Worm (Caenorhabditis elegans): ENCODE measurements around the gene his-41.

Gene his-41

ce11 chrV:9570197-9570596, 24.9 kb downstream of the his-41 start, which contains the start of gene F25B3.5:
TSS of gene F25B3.5 (minus strand) at chrV:9570297.
- no peak for TF ChIP-seq lin-13 (tag; optimal IDR thresholded peaks at IDR 0.05)

ce11 chrV:9571056-9571455, 25.7 kb downstream of the his-41 start:
- TF ChIP-seq nhr-28 (tag; optimal IDR thresholded peaks at IDR 0.05) (no peak), ceh-83 (GFP tag; optimal IDR thresholded peaks at IDR 0.05) (no peak), cnd-1 (tag; optimal IDR thresholded peaks at IDR 0.05) (no peak), nhr-76 (tag; optimal IDR thresholded peaks at IDR 0.05) (no peak), blmp-1 (tag; optimal IDR thresholded peaks at IDR 0.05) (no peak), lsy-2 (tag; optimal IDR thresholded peaks at IDR 0.05) (no peak)

- no peak for TF ChIP-seq pha-4 (tag; optimal IDR thresholded peaks at IDR 0.05)
- TF ChIP-seq elt-1 (tag; optimal IDR thresholded peaks at IDR 0.05; ENCODE audit: borderline replicate concordance, insufficient read depth) = no peak
- no peak for TF ChIP-seq ceh-43 (GFP tag; optimal IDR thresholded peaks at IDR 0.05)
- no peak for TF ChIP-seq ces-1 (GFP tag; optimal IDR thresholded peaks at IDR 0.05)
- TF ChIP-seq hlh-1 (tag; optimal IDR thresholded peaks at IDR 0.05) = no peak
- TF ChIP-seq zip-8 (tag; optimal IDR thresholded peaks at IDR 0.05) = no peak
- no peak for TF ChIP-seq bed-3 (GFP tag; optimal IDR thresholded peaks at IDR 0.05)
- TF ChIP-seq lin-13 (tag; optimal IDR thresholded peaks at IDR 0.05) = no peak
- TF ChIP-seq ceh-83 (GFP tag; optimal IDR thresholded peaks at IDR 0.05) = no peak
- TF ChIP-seq mab-5 (tag; optimal IDR thresholded peaks at IDR 0.05) = no peak
These were observed 26.3 kb downstream of the his-41 start for ce11 chrV:9571673-9572072.

- TF ChIP-seq flh-1 (GFP tag; optimal IDR thresholded peaks at IDR 0.05) (no peak), lin-32 (GFP tag; optimal IDR thresholded peaks at IDR 0.05) (no peak), cnd-1 (tag; optimal IDR thresholded peaks at IDR 0.05) (no peak), mab-5 (tag; optimal IDR thresholded peaks at IDR 0.05) (no peak), hlh-1 (tag; optimal IDR thresholded peaks at IDR 0.05) (no peak), lin-13 (tag; optimal IDR thresholded peaks at IDR 0.05) (no peak), ceh-83 (GFP tag; optimal IDR thresholded peaks at IDR 0.05) (no peak), snpc-4 (tag; optimal IDR thresholded peaks at IDR 0.05) (no peak), M03D4.4 (tag; optimal IDR thresholded peaks at IDR 0.05) (no peak), zip-8 (tag; optimal IDR thresholded peaks at IDR 0.05) (no peak), unc-39 (tag; optimal IDR thresholded peaks at IDR 0.05) (no peak), sem-2 (GFP tag; optimal IDR thresholded peaks at IDR 0.05) (no peak), unc-62 (GFP tag; optimal IDR thresholded peaks at IDR 0.05) (no peak), tbx-8 (GFP tag; optimal IDR thresholded peaks at IDR 0.05) (no peak), drap-1 (GFP tag; optimal IDR thresholded peaks at IDR 0.05) (no peak), ces-1 (GFP tag; optimal IDR thresholded peaks at IDR 0.05) (no peak), lsy-2 (tag; optimal IDR thresholded peaks at IDR 0.05) (no peak), nhr-12 (tag; optimal IDR thresholded peaks at IDR 0.05) (no peak), elt-3 (tag; optimal IDR thresholded peaks at IDR 0.05) (no peak), mep-1 (tag; optimal IDR thresholded peaks at IDR 0.05) (no peak)
These were observed 31.7 kb downstream of the his-41 start, which contains the start of gene F25B3.2 for ce11 chrV:9576991-9577390. TSS of gene F25B3.2 (plus strand) at chrV:9577291.

ce11 chrV:9582594-9583322, 37.4 kb downstream of the his-41 start, which contains the start of gene rtfo-1:
TSS of gene rtfo-1 (minus strand) at chrV:9582644.
- TF ChIP-seq sem-2 (GFP tag; optimal IDR thresholded peaks at IDR 0.05) = no peak
- TF ChIP-seq bed-3 (GFP tag; optimal IDR thresholded peaks at IDR 0.05) = peak; percentile 8
- no peak for TF ChIP-seq snpc-4 (tag; optimal IDR thresholded peaks at IDR 0.05)
- TF ChIP-seq unc-62 (GFP tag; optimal IDR thresholded peaks at IDR 0.05) = no peak
- TF ChIP-seq flh-1 (GFP tag; optimal IDR thresholded peaks at IDR 0.05) = no peak
- TF ChIP-seq lin-32 (GFP tag; optimal IDR thresholded peaks at IDR 0.05) = peak; percentile 10
- TF ChIP-seq mep-1 (tag; optimal IDR thresholded peaks at IDR 0.05) = peak; percentile 65
- TF ChIP-seq lsy-2 (tag; optimal IDR thresholded peaks at IDR 0.05) = peak; percentile 26
- TF ChIP-seq mab-5 (tag; optimal IDR thresholded peaks at IDR 0.05) = no peak
- TF ChIP-seq nhr-12 (tag; optimal IDR thresholded peaks at IDR 0.05) = no peak
- TF ChIP-seq lin-13 (tag; optimal IDR thresholded peaks at IDR 0.05) = peak; percentile 39
- TF ChIP-seq tbx-8 (GFP tag; optimal IDR thresholded peaks at IDR 0.05) = no peak
- TF ChIP-seq ham-2 (GFP tag; optimal IDR thresholded peaks at IDR 0.05) = peak; percentile 54
- peak; percentile 58 for TF ChIP-seq drap-1 (GFP tag; optimal IDR thresholded peaks at IDR 0.05)
- TF ChIP-seq sptf-1 (tag; optimal IDR thresholded peaks at IDR 0.05) = peak; percentile 85
- peak; percentile 24 for TF ChIP-seq pha-4 (tag; optimal IDR thresholded peaks at IDR 0.05)
- peak; percentile 39 for TF ChIP-seq ces-1 (GFP tag; optimal IDR thresholded peaks at IDR 0.05)
- TF ChIP-seq nhr-28 (tag; optimal IDR thresholded peaks at IDR 0.05) = no peak
- peak; percentile 72 for TF ChIP-seq ceh-43 (GFP tag; optimal IDR thresholded peaks at IDR 0.05)
- TF ChIP-seq blmp-1 (tag; optimal IDR thresholded peaks at IDR 0.05) = peak; percentile 25
- TF ChIP-seq unc-39 (tag; optimal IDR thresholded peaks at IDR 0.05) = no peak
- TF ChIP-seq ceh-39 (tag; optimal IDR thresholded peaks at IDR 0.05) = no peak
- peak; percentile 65 for TF ChIP-seq hlh-1 (tag; optimal IDR thresholded peaks at IDR 0.05)
- TF ChIP-seq cnd-1 (tag; optimal IDR thresholded peaks at IDR 0.05) = peak; percentile 61
- TF ChIP-seq unc-120 (tag; optimal IDR thresholded peaks at IDR 0.05; ENCODE audit: poor library complexity, severe bottlenecking) = no peak
- TF ChIP-seq elt-1 (tag; optimal IDR thresholded peaks at IDR 0.05; ENCODE audit: borderline replicate concordance, insufficient read depth) = no peak
- TF ChIP-seq ztf-11 (tag; optimal IDR thresholded peaks at IDR 0.05) = peak; percentile 57
- no peak for TF ChIP-seq nhr-2 (tag; optimal IDR thresholded peaks at IDR 0.05)
- TF ChIP-seq zip-8 (tag; optimal IDR thresholded peaks at IDR 0.05) = no peak
- TF ChIP-seq nhr-76 (tag; optimal IDR thresholded peaks at IDR 0.05) = peak; percentile 69
- peak; percentile 6 for TF ChIP-seq nhr-237 (tag; optimal IDR thresholded peaks at IDR 0.05)
- no peak for TF ChIP-seq elt-3 (tag; optimal IDR thresholded peaks at IDR 0.05)
- peak; percentile 58 for TF ChIP-seq ceh-83 (GFP tag; optimal IDR thresholded peaks at IDR 0.05)
- peak; percentile 54 for TF ChIP-seq mls-2 (tag; optimal IDR thresholded peaks at IDR 0.05)
- TF ChIP-seq M03D4.4 (tag; optimal IDR thresholded peaks at IDR 0.05) = peak; percentile 69

All from whole organism, mixed stage, embryonic.